Worm (Caenorhabditis elegans) whole organism, L4 larva: ENCODE data around the gene prx-19.
A peak's percentile ranks its signal among the peaks of the same experiment; 100 is the strongest.

Experiments
- Y105C5A.15 ChIP-seq: fragments of 200-800 bp; sonication (Bioruptor generic); IDR thresholded peaks from 2 replicates; pipeline ENCODE4 v1.3.6; 2022; ENCODE audit warnings: missing genetic modification characterization, missing compliant biosample characterization
- Y48G9A.11 ChIP-seq: fragments of 200-800 bp; sonication (Bioruptor generic); IDR thresholded peaks from 2 replicates; pipeline ENCODE4 v1.3.6; 2022; ENCODE audit warnings: missing genetic modification reagents, missing genetic modification characterization, missing compliant biosample characterization
- Y5F2A.4 ChIP-seq: fragments of 200-800 bp; sonication (Bioruptor generic); optimal IDR thresholded peaks from 2 replicates; lab custom pipeline; 2018; ENCODE audit warnings: mild to moderate bottlenecking, missing genetic modification characterization, missing compliant biosample characterization
- ZK546.5 ChIP-seq, 2 experiments: sonication (generic microtip); optimal IDR thresholded peaks; 2 replicates each; lab custom pipeline; 2017; ENCODE audit warnings: missing biosample characterization in 2 of 2, missing genetic modification characterization in 2 of 2
- ceh-20 ChIP-seq: fragments of 200-800 bp; sonication (Bioruptor generic); IDR thresholded peaks from 2 replicates; pipeline ENCODE4 v1.3.6; 2022; ENCODE audit warnings: missing genetic modification reagents, missing genetic modification characterization, missing compliant biosample characterization
- ces-1 ChIP-seq: fragments of 150-350 bp; sonication (generic microtip); optimal IDR thresholded peaks from 4 replicates; lab custom pipeline; 2014; ENCODE audit warnings: missing biosample characterization, missing genetic modification reagents, missing genetic modification characterization
- daf-16 ChIP-seq, 3 experiments: sonication (generic microtip); optimal IDR thresholded peaks; 2 replicates each; lab custom pipeline; 2016 to 2017; ENCODE audit warnings: missing genetic modification characterization in 3 of 3, missing genetic modification reagents in 3 of 3, mild to moderate bottlenecking in 2 of 3, missing compliant biosample characterization in 2 of 3, missing biosample characterization in 1 of 3, moderate library complexity in 1 of 3
- daf-19 ChIP-seq: fragments of 200-800 bp; sonication (Bioruptor generic); conservative IDR thresholded peaks from 2 replicates; pipeline ENCODE4 v1.3.6; 2022; ENCODE audit warnings: missing genetic modification characterization, missing compliant biosample characterization
- dmd-6 ChIP-seq: fragments of 200-800 bp; sonication (Bioruptor generic); IDR thresholded peaks from 2 replicates; pipeline ENCODE4 v1.3.6; 2022; ENCODE audit warnings: missing genetic modification reagents, missing genetic modification characterization, missing compliant biosample characterization
- dmd-9 ChIP-seq: fragments of 200-800 bp; sonication (Bioruptor generic); IDR thresholded peaks from 2 replicates; pipeline ENCODE4 v1.3.6; 2022; ENCODE audit warnings: missing genetic modification reagents, missing genetic modification characterization, missing compliant biosample characterization
- dpl-1 ChIP-seq: fragments of 150-350 bp; optimal IDR thresholded peaks from 2 replicates; lab custom pipeline; 2014; ENCODE audit warnings: missing biosample characterization, missing genetic modification reagents, missing genetic modification characterization
- duxl-1 ChIP-seq: sonication (generic microtip); optimal IDR thresholded peaks from 2 replicates; lab custom pipeline; 2016; ENCODE audit warnings: mild to moderate bottlenecking, missing genetic modification characterization, moderate library complexity, missing compliant biosample characterization; ENCODE audit not compliant: poor library complexity
- dve-1 ChIP-seq: sonication (generic microtip); optimal IDR thresholded peaks from 2 replicates; lab custom pipeline; 2017; ENCODE audit warnings: antibody characterized with exemption, mild to moderate bottlenecking, missing genetic modification characterization, missing compliant biosample characterization; ENCODE audit not compliant: insufficient read depth
- fkh-10 ChIP-seq: fragments of 150-350 bp; optimal IDR thresholded peaks from 2 replicates; lab custom pipeline; 2014; ENCODE audit warnings: missing biosample characterization, missing genetic modification reagents, missing genetic modification characterization
- fos-1 ChIP-seq: fragments of 150-350 bp; optimal IDR thresholded peaks from 2 replicates; lab custom pipeline; 2014; ENCODE audit warnings: missing biosample characterization, missing genetic modification characterization
- hif-1 ChIP-seq, 2 experiments: sonication (generic microtip); optimal IDR thresholded peaks; 2 replicates each; lab custom pipeline; 2016 to 2017; ENCODE audit warnings: missing compliant biosample characterization in 2 of 2, missing genetic modification characterization in 2 of 2, missing genetic modification reagents in 2 of 2, missing genotype in 2 of 2, mild to moderate bottlenecking in 1 of 2
- hlh-11 ChIP-seq: fragments of 200-800 bp; sonication (Bioruptor generic); optimal IDR thresholded peaks from 2 replicates; lab custom pipeline; 2018; ENCODE audit warnings: mild to moderate bottlenecking, missing genetic modification characterization, missing compliant biosample characterization
- hlh-30 ChIP-seq: sonication (generic microtip); optimal IDR thresholded peaks from 2 replicates; lab custom pipeline; 2017; ENCODE audit warnings: antibody characterized with exemption, mild to moderate bottlenecking, missing genetic modification characterization, missing compliant biosample characterization; ENCODE audit not compliant: insufficient read depth
- hmg-1.1 ChIP-seq: fragments of 200-800 bp; sonication (Bioruptor generic); IDR thresholded peaks from 2 replicates; pipeline ENCODE4 v1.3.6; 2022; ENCODE audit warnings: missing genetic modification reagents, missing genetic modification characterization, missing compliant biosample characterization
- lin-1 ChIP-seq: fragments of 200-800 bp; sonication (Bioruptor generic); IDR thresholded peaks from 2 replicates; pipeline ENCODE4 v1.3.6; 2022; ENCODE audit warnings: missing genetic modification reagents, missing genetic modification characterization, missing compliant biosample characterization
- lin-29 ChIP-seq: fragments of 200-800 bp; sonication (Bioruptor generic); IDR thresholded peaks from 2 replicates; pipeline ENCODE4 v1.3.6; 2022; ENCODE audit warnings: missing genetic modification reagents, missing genetic modification characterization, missing compliant biosample characterization
- lin-38 ChIP-seq: fragments of 200-800 bp; sonication (Bioruptor generic); IDR thresholded peaks from 2 replicates; pipeline ENCODE4 v1.3.6; 2022; ENCODE audit warnings: missing genetic modification reagents, missing genetic modification characterization, missing compliant biosample characterization
- lsy-2 ChIP-seq, 2 experiments: fragments of 150-350 bp in 1 of 2; sonication (generic microtip) in 1 of 2; optimal IDR thresholded peaks; 2 replicates each; lab custom pipeline; 2014 to 2017; ENCODE audit warnings: missing biosample characterization in 2 of 2, missing genetic modification characterization in 2 of 2
- mep-1 ChIP-seq: fragments of 150-350 bp; sonication (generic microtip); optimal IDR thresholded peaks from 3 replicates; lab custom pipeline; 2014; ENCODE audit warnings: missing biosample characterization, missing genetic modification characterization
- mes-2 ChIP-seq: sonication (generic microtip); optimal IDR thresholded peaks from 2 replicates; lab custom pipeline; 2016; ENCODE audit warnings: missing genotype, mild to moderate bottlenecking, missing genetic modification characterization, missing compliant biosample characterization; ENCODE audit not compliant: poor library complexity, severe bottlenecking
- nhr-11 ChIP-seq: fragments of 150-350 bp; optimal IDR thresholded peaks from 2 replicates; lab custom pipeline; 2014; ENCODE audit warnings: missing biosample characterization, missing genetic modification characterization
- nhr-237 ChIP-seq: sonication (generic microtip); optimal IDR thresholded peaks from 2 replicates; lab custom pipeline; 2017; ENCODE audit warnings: missing biosample characterization, missing genetic modification characterization
- nhr-28 ChIP-seq: fragments of 150-350 bp; optimal IDR thresholded peaks from 2 replicates; lab custom pipeline; 2014; ENCODE audit warnings: missing biosample characterization, missing genetic modification characterization
- nhr-41 ChIP-seq: fragments of 200-800 bp; sonication (Bioruptor generic); IDR thresholded peaks from 2 replicates; pipeline ENCODE4 v1.3.6; 2022; ENCODE audit warnings: missing genetic modification reagents, missing genetic modification characterization, missing compliant biosample characterization
- nhr-6 ChIP-seq: fragments of 150-350 bp; optimal IDR thresholded peaks from 2 replicates; lab custom pipeline; 2014; ENCODE audit warnings: missing biosample characterization, missing genetic modification characterization
- pha-4 ChIP-seq, 2 experiments: fragments of 150-350 bp in 1 of 2; fragments of 200-800 bp in 1 of 2; sonication (Bioruptor generic) in 1 of 2; IDR thresholded peaks in 1 of 2; optimal IDR thresholded peaks in 1 of 2; 2 replicates each; pipeline versions ENCODE4 v1.3.6 to Lab custom; 2014 to 2022; ENCODE audit warnings: missing genetic modification characterization in 2 of 2, missing genetic modification reagents in 2 of 2, missing biosample characterization in 1 of 2, missing compliant biosample characterization in 1 of 2
- pqm-1 ChIP-seq: sonication (generic microtip); optimal IDR thresholded peaks from 2 replicates; lab custom pipeline; 2017; ENCODE audit warnings: missing biosample characterization, missing genetic modification characterization
- sdz-12 ChIP-seq: fragments of 200-800 bp; sonication (Bioruptor generic); optimal IDR thresholded peaks from 2 replicates; lab custom pipeline; 2018; ENCODE audit warnings: mild to moderate bottlenecking, missing genetic modification characterization, missing compliant biosample characterization
- snpc-1.2 ChIP-seq: fragments of 200-800 bp; sonication (Bioruptor generic); IDR thresholded peaks from 2 replicates; pipeline ENCODE4 v1.3.6; 2022; ENCODE audit warnings: missing genetic modification reagents, missing genetic modification characterization, missing compliant biosample characterization
- tra-1 ChIP-seq: fragments of 200-800 bp; sonication (Bioruptor generic); IDR thresholded peaks from 2 replicates; pipeline ENCODE4 v1.3.6; 2022; ENCODE audit warnings: missing genetic modification reagents, missing genetic modification characterization, missing compliant biosample characterization
- unc-130 ChIP-seq: sonication (generic microtip); optimal IDR thresholded peaks from 2 replicates; lab custom pipeline; 2016; ENCODE audit warnings: missing genetic modification reagents, missing genetic modification characterization, missing compliant biosample characterization
- unc-62 ChIP-seq, 3 experiments: fragments of 150-350 bp in 1 of 3; sonication (generic microtip); optimal IDR thresholded peaks in 2 of 3; peaks in 1 of 3; 1 replicate in 1 of 3; 2 replicates in 2 of 3; lab custom pipeline; 2014 to 2017; ENCODE audit warnings: missing biosample characterization in 3 of 3, missing genetic modification characterization in 3 of 3, missing genetic modification reagents in 3 of 3, missing genotype in 1 of 3

The prx-19 gene

ce11 chrIII:8809245-8809971, at the start of gene prx-19:
Gene prx-19, minus strand, starts transcription at chrIII:8809295.
- peak; percentile 8 for TF ChIP-seq hlh-11
- TF ChIP-seq dpl-1 (GFP tag; lab: Kevin White, UChicago), result peak; percentile 92
- no peak for TF ChIP-seq dmd-9
- peak; percentile 48 for TF ChIP-seq mes-2 (tag; lab: Kevin White, UChicago)
- TF ChIP-seq Y105C5A.15 (GFP tag; lab: Robert Waterston, UW), result no peak
- TF ChIP-seq hlh-30 (tag; lab: Kevin White, UChicago), result peak; percentile 47
- no peak for TF ChIP-seq daf-16 (GFP tag; optimal IDR thresholded peaks at IDR 0.05; lab: Kevin White, UChicago)
- TF ChIP-seq daf-16 (tag; optimal IDR thresholded peaks at IDR 0.05; lab: Kevin White, UChicago), result peak; percentile 13
- TF ChIP-seq pha-4 (GFP tag; IDR thresholded peaks at IDR 0.05; lab: Robert Waterston, UW), result no peak
- no peak for TF ChIP-seq pha-4 (tag; optimal IDR thresholded peaks at IDR 0.05; lab: Kevin White, UChicago)
- TF ChIP-seq unc-62 (GFP tag; optimal IDR thresholded peaks at IDR 0.05 in 1 of 2; lab: Kevin White, UChicago), result peak in 1 of 2 experiments; percentile 39
- no peak for TF ChIP-seq unc-62 (tag; optimal IDR thresholded peaks at IDR 0.05; lab: Kevin White, UChicago)
- TF ChIP-seq lsy-2 (tag; optimal IDR thresholded peaks at IDR 0.05; lab: Kevin White, UChicago), result peak in 1 of 2 experiments; percentile 55
- peak; percentile 87 for TF ChIP-seq lin-38 (GFP tag; lab: Robert Waterston, UW)
- peak; percentile 49 for TF ChIP-seq nhr-28 (tag; lab: Kevin White, UChicago)
- no peak for TF ChIP-seq lin-1 (GFP tag; lab: Robert Waterston, UW)
- no peak for TF ChIP-seq ceh-20 (GFP tag; lab: Robert Waterston, UW)

ce11 chrIII:8858482-8858881, 49.4 kb upstream of the prx-19 start:
- TF ChIP-seq ZK546.5 (tag; optimal IDR thresholded peaks at IDR 0.05; lab: Kevin White, UChicago), result no peak
- peak; percentile 63 for TF ChIP-seq dmd-6 (GFP tag; lab: Robert Waterston, UW)
- peak; percentile 32 for TF ChIP-seq hlh-11

DNA sequence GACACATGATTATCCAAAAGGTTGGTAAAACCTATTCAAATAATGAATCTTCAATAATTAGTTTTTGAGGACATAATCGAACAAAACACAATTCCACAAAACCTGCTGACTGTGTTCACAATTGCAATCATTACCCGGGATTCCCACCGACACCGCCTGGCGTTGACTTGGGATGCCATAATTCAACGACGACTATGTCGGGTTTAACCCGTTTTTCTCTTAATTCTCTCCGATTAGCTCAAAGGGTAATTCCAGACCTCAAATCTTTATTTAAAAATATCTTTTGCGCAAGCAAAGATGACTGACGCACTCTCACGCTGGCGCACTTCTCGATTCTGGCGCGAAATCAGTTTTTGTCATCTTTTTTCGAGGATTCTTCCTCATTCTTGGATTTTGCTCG, 43.3 kb upstream of the prx-19 start:
- TF ChIP-seq lin-38 (GFP tag; lab: Robert Waterston, UW), result peak; percentile 37

DNA sequence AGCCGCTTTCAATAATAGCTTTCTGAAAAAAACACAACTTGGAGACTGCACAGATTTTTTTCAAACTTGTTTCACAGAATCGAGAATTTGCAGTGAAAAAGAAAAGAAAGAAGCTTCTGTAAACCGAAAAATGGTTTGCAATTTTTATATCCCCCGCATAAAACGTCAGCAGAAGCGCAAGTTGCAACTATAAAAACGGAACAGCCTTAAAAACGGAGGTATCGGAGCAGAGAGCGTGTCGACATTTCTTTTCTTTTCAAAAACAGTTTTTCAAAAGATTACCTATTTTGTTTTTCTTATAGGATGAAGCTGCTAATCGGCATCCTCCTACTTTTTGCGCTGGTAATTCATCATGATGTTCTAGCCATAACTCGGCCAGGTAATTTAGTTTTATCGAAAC, 42.9 kb upstream of the prx-19 start, which contains the start of gene plg-1:
plg-1 (plus strand) TSS at position 301 of the 400 bp plus-strand sequence.
- TF ChIP-seq mep-1 (tag; lab: Kevin White, UChicago) (no peak), lin-1 (GFP tag; lab: Robert Waterston, UW) (no peak), daf-16 (GFP tag; optimal IDR thresholded peaks at IDR 0.05; lab: Kevin White, UChicago) (no peak), daf-16 (tag; optimal IDR thresholded peaks at IDR 0.05; lab: Kevin White, UChicago) (no peak), lin-38 (GFP tag; lab: Robert Waterston, UW) (no peak), pqm-1 (tag; lab: Kevin White, UChicago) (no peak), hmg-1.1 (GFP tag; lab: Robert Waterston, UW) (no peak), duxl-1 (tag; lab: Kevin White, UChicago) (no peak), sdz-12 (GFP tag; lab: Kevin White, UChicago) (no peak), Y5F2A.4 (no peak), fos-1 (tag; lab: Kevin White, UChicago) (no peak), nhr-41 (GFP tag; lab: Robert Waterston, UW) (no peak), tra-1 (GFP tag; lab: Robert Waterston, UW) (no peak), Y48G9A.11 (GFP tag; lab: Robert Waterston, UW) (no peak)

- TF ChIP-seq pha-4 (GFP tag; IDR thresholded peaks at IDR 0.05; lab: Robert Waterston, UW) (peak; percentile 29; the same call in 1 of the 2 replicates), pha-4 (tag; optimal IDR thresholded peaks at IDR 0.05; lab: Kevin White, UChicago) (peak; percentile 8), nhr-6 (peak; percentile 47), lin-29 (no peak), nhr-28 (tag; lab: Kevin White, UChicago) (peak; percentile 4), nhr-11 (tag; lab: Kevin White, UChicago) (no peak), hif-1 (tag; optimal IDR thresholded peaks at IDR 0.05; lab: Kevin White, UChicago) (peak in 1 of 2 experiments; percentile 79), nhr-237 (tag; lab: Kevin White, UChicago) (no peak), unc-130 (GFP tag; lab: Kevin White, UChicago) (peak; percentile 81), snpc-1.2 (GFP tag; lab: Robert Waterston, UW) (no peak), tra-1 (GFP tag; lab: Robert Waterston, UW) (0 out of 2 replicates have a peak, but pooled peaks have one; percentile 27), fkh-10 (GFP tag; lab: Kevin White, UChicago) (no peak), dve-1 (tag; lab: Kevin White, UChicago) (peak; percentile 6), ces-1 (GFP tag; lab: Kevin White, UChicago) (no peak), daf-19 (GFP tag; lab: Robert Waterston, UW) (no peak), lin-38 (GFP tag; lab: Robert Waterston, UW) (peak; percentile 76)
These were observed 41.5 kb upstream of the prx-19 start, which contains the start of gene F44E2.9 for ce11 chrIII:8850482-8851047. Gene F44E2.9, minus strand, starts transcription at chrIII:8850532.
